Fruit fly (Drosophila melanogaster): Measurements from ENCODE around the gene CG12091.

The CG12091 gene

dm6 chr3L:1579169-1579853 is 42.7 kb upstream of the CG12091 start (continued):
- TF ChIP-seq Elba2 (GFP tag; optimal IDR thresholded peaks at IDR 0.05) (no peak), CTCF (GFP tag; optimal IDR thresholded peaks at IDR 0.05) (no peak), Atf3 (GFP tag; optimal IDR thresholded peaks at IDR 0.05) (peak; percentile 7), CG4282 (GFP tag; optimal IDR thresholded peaks at IDR 0.05) (peak; percentile 31), Atf6 (GFP tag; IDR thresholded peaks at IDR 0.05) (peak; percentile 51; the same call in 1 of the 2 replicates), pan (optimal IDR thresholded peaks at IDR 0.05) (no peak), pan (GFP tag; optimal IDR thresholded peaks at IDR 0.05 in 1 of 2, IDR thresholded peaks at IDR 0.05 in 1 of 2) (peak in 1 of 2 experiments; percentile 41), CG6254 (GFP tag; optimal IDR thresholded peaks at IDR 0.05) (peak; percentile 73), CG11696 (GFP tag; IDR thresholded peaks at IDR 0.05) (peak; percentile 93), zfh1 (GFP tag; IDR thresholded peaks at IDR 0.05) (peak; percentile 28), BEAF-32 (GFP tag; optimal IDR thresholded peaks at IDR 0.05) (no peak), sqz (GFP tag; optimal IDR thresholded peaks at IDR 0.05) (peak; percentile 76), CG6175 (GFP tag; IDR thresholded peaks at IDR 0.05) (no peak), NC2β (GFP tag; optimal IDR thresholded peaks at IDR 0.05) (peak; percentile 50), Bteb2 (GFP tag; optimal IDR thresholded peaks at IDR 0.05) (peak; percentile 25), CG14050 (GFP tag; IDR thresholded peaks at IDR 0.05) (peak; percentile 17; the same call in 1 of the 3 replicates), Adf1 (GFP tag; IDR thresholded peaks at IDR 0.05) (no peak; the same call in 1 of the 2 replicates), da (GFP tag; optimal IDR thresholded peaks at IDR 0.05) (peak; percentile 68), ssp (GFP tag; IDR thresholded peaks at IDR 0.05) (0 out of 2 replicates have a peak, but pooled peaks have one; percentile 29), Asciz (GFP tag; optimal IDR thresholded peaks at IDR 0.05) (peak; percentile 92), Dref (GFP tag; IDR thresholded peaks at IDR 0.05) (no peak), Rfx (GFP tag; IDR thresholded peaks at IDR 0.05) (peak; percentile 51; the same call in 1 of the 2 replicates), bsh (GFP tag; optimal IDR thresholded peaks at IDR 0.05) (peak in 1 of 2 experiments; percentile 80), chif (GFP tag; optimal IDR thresholded peaks at IDR 0.05) (peak in 1 of 2 experiments; percentile 58), kay (GFP tag; optimal IDR thresholded peaks at IDR 0.05) (peak; percentile 41), CG17612 (GFP tag; IDR thresholded peaks at IDR 0.05) (no peak), trem (tag; optimal IDR thresholded peaks at IDR 0.05) (peak; percentile 52), H15 (GFP tag; IDR thresholded peaks at IDR 0.05) (no peak), CG33557 (GFP tag; optimal IDR thresholded peaks at IDR 0.05) (peak; percentile 88), bbx (GFP tag; IDR thresholded peaks at IDR 0.05; ENCODE audit: partially characterized antibody) (no peak), Sox100B (GFP tag; optimal IDR thresholded peaks at IDR 0.05) (peak; percentile 81), CG1233 (GFP tag; optimal IDR thresholded peaks at IDR 0.05) (peak; percentile 77), Sin3A (optimal IDR thresholded peaks at IDR 0.05) (no peak), CG3407 (GFP tag; optimal IDR thresholded peaks at IDR 0.05) (peak; percentile 86), wor (GFP tag; IDR thresholded peaks at IDR 0.05) (peak; percentile 44), cas (GFP tag; IDR thresholded peaks at IDR 0.05) (no peak), caup (GFP tag; optimal IDR thresholded peaks at IDR 0.05; ENCODE audit: severe bottlenecking) (peak; percentile 28), CG9215 (GFP tag; IDR thresholded peaks at IDR 0.05) (no peak), ind (GFP tag; optimal IDR thresholded peaks at IDR 0.05) (peak; percentile 60), Nf-YA (GFP tag; IDR thresholded peaks at IDR 0.05) (peak; percentile 57; the same call in 1 of the 2 replicates), phol (tag; optimal IDR thresholded peaks at IDR 0.05) (peak; percentile 52), Oaz (GFP tag; IDR thresholded peaks at IDR 0.05) (no peak), ac (GFP tag; optimal IDR thresholded peaks at IDR 0.05) (peak; percentile 91), insv (GFP tag; optimal IDR thresholded peaks at IDR 0.05) (peak in 1 of 2 experiments; percentile 47), CG4730 (GFP tag; IDR thresholded peaks at IDR 0.05) (peak; percentile 49; the same call in 1 of the 2 replicates), CG2678 (tag; optimal IDR thresholded peaks at IDR 0.05) (peak; percentile 80), gsb-n (tag; optimal IDR thresholded peaks at IDR 0.05) (peak; percentile 76), so (GFP tag; IDR thresholded peaks at IDR 0.05) (0 out of 3 replicates have a peak, but pooled peaks have one; percentile 49), pnt (GFP tag; optimal IDR thresholded peaks at IDR 0.05) (peak; percentile 61), Kr (GFP tag; optimal IDR thresholded peaks at IDR 0.05) (peak; percentile 93), sima (GFP tag; optimal IDR thresholded peaks at IDR 0.05) (peak; percentile 54)
